Worm (Caenorhabditis elegans) whole organism, late embryonic: ENCODE results near the gene ccdc-47.

Experiments
- C08G9.2 ChIP-seq: sonication (generic microtip); optimal IDR thresholded peaks from 2 replicates; lab custom pipeline; 2016; ENCODE audit warnings: mild to moderate bottlenecking, missing genetic modification characterization, moderate library complexity, missing compliant biosample characterization
- C38D4.7 ChIP-seq: fragments of 200-800 bp; sonication (Bioruptor generic); optimal IDR thresholded peaks from 2 replicates; lab custom pipeline; 2018; ENCODE audit warnings: mild to moderate bottlenecking, missing genetic modification characterization, moderate library complexity, missing compliant biosample characterization
- F13H6.1 ChIP-seq: sonication (generic microtip); optimal IDR thresholded peaks from 2 replicates; lab custom pipeline; 2016; ENCODE audit warnings: missing genetic modification characterization, missing compliant biosample characterization
- K02D7.2 ChIP-seq: sonication (generic microtip); optimal IDR thresholded peaks from 2 replicates; lab custom pipeline; 2017; ENCODE audit warnings: mild to moderate bottlenecking, missing genetic modification characterization, missing compliant biosample characterization
- K09A11.1 ChIP-seq: sonication (generic microtip); optimal IDR thresholded peaks from 2 replicates; lab custom pipeline; 2017; ENCODE audit warnings: antibody characterized with exemption, mild to moderate bottlenecking, missing genetic modification characterization, missing compliant biosample characterization; ENCODE audit not compliant: insufficient read depth
- T23F11.4 ChIP-seq: fragments of 200-800 bp; sonication (Bioruptor generic); optimal IDR thresholded peaks from 2 replicates; lab custom pipeline; 2018; ENCODE audit warnings: mild to moderate bottlenecking, missing genetic modification characterization, missing compliant biosample characterization
- Y22D7AL.16 ChIP-seq: sonication (generic microtip); optimal IDR thresholded peaks from 2 replicates; lab custom pipeline; 2016; ENCODE audit warnings: missing genetic modification characterization, missing compliant biosample characterization
- ahr-1 ChIP-seq: sonication (generic microtip); optimal IDR thresholded peaks from 2 replicates; lab custom pipeline; 2016; ENCODE audit warnings: missing genetic modification characterization, missing compliant biosample characterization
- ama-1 ChIP-seq: fragments of 150-350 bp; optimal IDR thresholded peaks from 2 replicates; lab custom pipeline; 2014
- ceh-14 ChIP-seq: sonication (generic microtip); optimal IDR thresholded peaks from 2 replicates; lab custom pipeline; 2016; ENCODE audit warnings: missing genotype, missing genetic modification characterization, missing compliant biosample characterization
- ceh-18 ChIP-seq: sonication (generic microtip); optimal IDR thresholded peaks from 2 replicates; lab custom pipeline; 2016; ENCODE audit warnings: missing genetic modification characterization, missing compliant biosample characterization
- ceh-19 ChIP-seq: fragments of 200-800 bp; sonication (Bioruptor generic); optimal IDR thresholded peaks from 2 replicates; lab custom pipeline; 2018; ENCODE audit warnings: mild to moderate bottlenecking, missing genetic modification characterization, missing compliant biosample characterization
- ceh-2 ChIP-seq: sonication (generic microtip); optimal IDR thresholded peaks from 2 replicates; lab custom pipeline; 2016; ENCODE audit warnings: missing genotype, missing genetic modification characterization, missing compliant biosample characterization
- ceh-22 ChIP-seq: sonication (generic microtip); optimal IDR thresholded peaks from 2 replicates; lab custom pipeline; 2017; ENCODE audit warnings: missing biosample characterization, missing genetic modification characterization
- ceh-24 ChIP-seq: sonication (generic microtip); optimal IDR thresholded peaks from 2 replicates; lab custom pipeline; 2016; ENCODE audit warnings: mild to moderate bottlenecking, missing genetic modification characterization, missing compliant biosample characterization
- ceh-30 ChIP-seq: fragments of 150-350 bp; optimal IDR thresholded peaks from 2 replicates; lab custom pipeline; 2014; ENCODE audit warnings: missing biosample characterization, missing genetic modification characterization
- ceh-31 ChIP-seq: sonication (generic microtip); optimal IDR thresholded peaks from 2 replicates; lab custom pipeline; 2016; ENCODE audit warnings: missing genetic modification characterization, missing compliant biosample characterization
- ceh-45 ChIP-seq: fragments of 200-800 bp; sonication (Bioruptor generic); IDR thresholded peaks from 2 replicates; pipeline ENCODE4 v1.3.6; 2022; ENCODE audit warnings: missing genetic modification reagents, missing genetic modification characterization, missing compliant biosample characterization
- ceh-48 ChIP-seq: sonication (generic microtip); optimal IDR thresholded peaks from 2 replicates; lab custom pipeline; 2016; ENCODE audit warnings: missing genetic modification characterization, inconsistent platforms, missing compliant biosample characterization
- ceh-6 ChIP-seq: fragments of 200-800 bp; sonication (Bioruptor generic); optimal IDR thresholded peaks from 2 replicates; lab custom pipeline; 2018; ENCODE audit warnings: mild to moderate bottlenecking, missing genetic modification characterization, missing compliant biosample characterization
- che-1 ChIP-seq: sonication (generic microtip); optimal IDR thresholded peaks from 2 replicates; lab custom pipeline; 2016; ENCODE audit warnings: mild to moderate bottlenecking, missing genetic modification characterization, missing compliant biosample characterization
- dmd-4 ChIP-seq: sonication (generic microtip); optimal IDR thresholded peaks from 2 replicates; lab custom pipeline; 2016; ENCODE audit warnings: borderline replicate concordance, missing genetic modification characterization, missing compliant biosample characterization
- dve-1 ChIP-seq: sonication (generic microtip); optimal IDR thresholded peaks from 2 replicates; lab custom pipeline; 2017; ENCODE audit warnings: antibody characterized with exemption, mild to moderate bottlenecking, missing genetic modification characterization, missing compliant biosample characterization
- elt-4 ChIP-seq: sonication (generic microtip); optimal IDR thresholded peaks from 2 replicates; lab custom pipeline; 2016; ENCODE audit warnings: missing genetic modification characterization, missing compliant biosample characterization
- ets-4 ChIP-seq: sonication (generic microtip); optimal IDR thresholded peaks from 2 replicates; lab custom pipeline; 2016; ENCODE audit warnings: missing genetic modification characterization, missing compliant biosample characterization
- eyg-1 ChIP-seq: sonication (generic microtip); optimal IDR thresholded peaks from 2 replicates; lab custom pipeline; 2016; ENCODE audit warnings: missing genotype, missing genetic modification characterization, missing compliant biosample characterization
- fax-1 ChIP-seq: sonication (generic microtip); optimal IDR thresholded peaks from 2 replicates; lab custom pipeline; 2016; ENCODE audit warnings: missing genotype, missing genetic modification characterization, missing compliant biosample characterization
- fkh-10 ChIP-seq: fragments of 150-350 bp; optimal IDR thresholded peaks from 2 replicates; lab custom pipeline; 2014; ENCODE audit warnings: missing biosample characterization, missing genetic modification reagents, missing genetic modification characterization
- fkh-6 ChIP-seq: sonication (generic microtip); optimal IDR thresholded peaks from 2 replicates; lab custom pipeline; 2016; ENCODE audit warnings: missing genetic modification characterization, missing compliant biosample characterization
- gmeb-2 ChIP-seq: sonication (generic microtip); optimal IDR thresholded peaks from 2 replicates; lab custom pipeline; 2016; ENCODE audit warnings: missing genetic modification characterization, inconsistent platforms, missing compliant biosample characterization
- hlh-13 ChIP-seq: fragments of 200-800 bp; sonication (Bioruptor generic); optimal IDR thresholded peaks from 2 replicates; lab custom pipeline; 2018; ENCODE audit warnings: mild to moderate bottlenecking, missing genetic modification characterization, missing compliant biosample characterization
- hlh-30 ChIP-seq: sonication (generic microtip); optimal IDR thresholded peaks from 2 replicates; lab custom pipeline; 2017; ENCODE audit warnings: antibody characterized with exemption, missing genetic modification characterization, missing compliant biosample characterization; ENCODE audit not compliant: insufficient read depth
- hlh-6 ChIP-seq: sonication (generic microtip); optimal IDR thresholded peaks from 2 replicates; lab custom pipeline; 2016; ENCODE audit warnings: missing genotype, missing genetic modification characterization, missing compliant biosample characterization
- hlh-8 ChIP-seq: sonication (generic microtip); optimal IDR thresholded peaks from 2 replicates; lab custom pipeline; 2016; ENCODE audit warnings: missing genotype, missing genetic modification characterization, missing compliant biosample characterization
- lim-6 ChIP-seq: sonication (generic microtip); optimal IDR thresholded peaks from 2 replicates; lab custom pipeline; 2016; ENCODE audit warnings: missing genetic modification characterization, missing compliant biosample characterization
- lin-11 ChIP-seq: fragments of 200-800 bp; sonication (Bioruptor generic); optimal IDR thresholded peaks from 2 replicates; lab custom pipeline; 2018; ENCODE audit warnings: mild to moderate bottlenecking, missing genetic modification characterization, missing compliant biosample characterization
- madf-2 ChIP-seq: sonication (generic microtip); optimal IDR thresholded peaks from 2 replicates; lab custom pipeline; 2017; ENCODE audit warnings: missing genetic modification characterization, missing compliant biosample characterization
- odd-2 ChIP-seq: sonication (generic microtip); optimal IDR thresholded peaks from 2 replicates; lab custom pipeline; 2017; ENCODE audit warnings: antibody characterized with exemption, mild to moderate bottlenecking, missing genetic modification characterization, missing compliant biosample characterization
- pag-3 ChIP-seq: sonication (generic microtip); optimal IDR thresholded peaks from 2 replicates; lab custom pipeline; 2016; ENCODE audit warnings: missing compliant biosample characterization, missing genetic modification characterization, borderline replicate concordance
- pat-9 ChIP-seq: fragments of 200-800 bp; sonication (Bioruptor generic); optimal IDR thresholded peaks from 2 replicates; lab custom pipeline; 2018; ENCODE audit warnings: mild to moderate bottlenecking, missing genetic modification characterization, moderate library complexity, missing compliant biosample characterization
- pha-2 ChIP-seq: sonication (generic microtip); optimal IDR thresholded peaks from 2 replicates; lab custom pipeline; 2017; ENCODE audit warnings: mild to moderate bottlenecking, missing genetic modification characterization, missing compliant biosample characterization
- pha-4 ChIP-seq: fragments of 150-350 bp; optimal IDR thresholded peaks from 2 replicates; lab custom pipeline; 2018; ENCODE audit warnings: missing biosample characterization, missing genetic modification reagents, missing genetic modification characterization
- ref-2 ChIP-seq: sonication (generic microtip); optimal IDR thresholded peaks from 2 replicates; lab custom pipeline; 2016; ENCODE audit warnings: missing genetic modification characterization, missing compliant biosample characterization
- rnt-1 ChIP-seq: sonication (generic microtip); optimal IDR thresholded peaks from 2 replicates; lab custom pipeline; 2016; ENCODE audit warnings: missing genetic modification characterization, missing compliant biosample characterization
- sdc-2 ChIP-seq: sonication (generic microtip); optimal IDR thresholded peaks from 2 replicates; lab custom pipeline; 2016; ENCODE audit warnings: missing genotype, missing genetic modification characterization, missing compliant biosample characterization
- sox-2 ChIP-seq: fragments of 200-800 bp; sonication (Bioruptor generic); IDR thresholded peaks from 2 replicates; pipeline ENCODE4 v1.3.6; 2022; ENCODE audit warnings: missing genetic modification reagents, missing genetic modification characterization, missing compliant biosample characterization
- sox-4 ChIP-seq: sonication (generic microtip); optimal IDR thresholded peaks from 2 replicates; lab custom pipeline; 2017; ENCODE audit warnings: mild to moderate bottlenecking, missing genetic modification characterization, inconsistent platforms, missing compliant biosample characterization
- tbx-2 ChIP-seq: sonication (generic microtip); optimal IDR thresholded peaks from 2 replicates; lab custom pipeline; 2016; ENCODE audit warnings: missing genetic modification characterization, missing compliant biosample characterization
- tbx-7 ChIP-seq: sonication (generic microtip); optimal IDR thresholded peaks from 2 replicates; lab custom pipeline; 2016; ENCODE audit warnings: missing genotype, missing genetic modification characterization, missing compliant biosample characterization
- unc-3 ChIP-seq, 2 experiments: fragments of 200-800 bp in 1 of 2; sonication (Bioruptor generic) in 1 of 2; sonication (generic microtip) in 1 of 2; conservative IDR thresholded peaks in 1 of 2; optimal IDR thresholded peaks in 1 of 2; 2 replicates each; pipeline versions ENCODE4 v1.3.6 to Lab custom; 2016 to 2022; ENCODE audit warnings: missing compliant biosample characterization in 2 of 2, missing genetic modification characterization in 2 of 2, missing genetic modification reagents in 1 of 2
- unc-55 ChIP-seq: sonication (generic microtip); optimal IDR thresholded peaks from 2 replicates; lab custom pipeline; 2017; ENCODE audit warnings: missing biosample characterization, missing genetic modification reagents, missing genetic modification characterization
- unc-86 ChIP-seq: sonication (generic microtip); optimal IDR thresholded peaks from 2 replicates; lab custom pipeline; 2016; ENCODE audit warnings: missing genetic modification characterization, missing compliant biosample characterization

Gene ccdc-47

ce11 chrIII:3916624-3917023, at the start of gene ccdc-47:
Gene ccdc-47, plus strand, starts transcription at chrIII:3916967.
- no peak for TF ChIP-seq pag-3 (tag; lab: Kevin White, UChicago)
- peak; percentile 79 for TF ChIP-seq madf-2 (tag; lab: Kevin White, UChicago)
- peak; percentile 77 for TF ChIP-seq C38D4.7
- TF ChIP-seq ceh-48, result peak; percentile 84
- TF ChIP-seq K09A11.1, result peak; percentile 85
- TF ChIP-seq fkh-6, result peak; percentile 72
- TF ChIP-seq ceh-31 (tag; lab: Kevin White, UChicago), result peak; percentile 86
- no peak for TF ChIP-seq elt-4 (tag; lab: Kevin White, UChicago)
- TF ChIP-seq hlh-8 (tag; lab: Kevin White, UChicago), result peak; percentile 84
- peak; percentile 60 for TF ChIP-seq hlh-13 (GFP tag; lab: Kevin White, UChicago)
- peak; percentile 52 for TF ChIP-seq ceh-18
- TF ChIP-seq fkh-10, result no peak
- peak; percentile 44 for TF ChIP-seq sox-2 (GFP tag; lab: Robert Waterston, UW)
- no peak for TF ChIP-seq lim-6 (tag; lab: Kevin White, UChicago)
- TF ChIP-seq ceh-6 (GFP tag; lab: Kevin White, UChicago), result peak; percentile 79
- peak; percentile 73; the same call in 1 of the 2 replicates for TF ChIP-seq ceh-45 (GFP tag; lab: Robert Waterston, UW)
- TF ChIP-seq gmeb-2, result peak; percentile 82
- TF ChIP-seq ceh-22 (tag; lab: Kevin White, UChicago), result no peak
- no peak for TF ChIP-seq pha-4 (tag; lab: Kevin White, UChicago)
- TF ChIP-seq eyg-1 (tag; lab: Kevin White, UChicago), result peak; percentile 48
- TF ChIP-seq ceh-2 (tag; lab: Kevin White, UChicago), result peak; percentile 81
- peak; percentile 86 for TF ChIP-seq ref-2 (tag; lab: Kevin White, UChicago)
- TF ChIP-seq sox-4 (tag; lab: Kevin White, UChicago), result peak; percentile 81
- peak; percentile 47 for TF ChIP-seq dve-1 (tag; lab: Kevin White, UChicago)
- peak; percentile 89 for TF ChIP-seq pat-9 (tag; lab: Kevin White, UChicago)
- no peak for TF ChIP-seq ets-4 (tag; lab: Kevin White, UChicago)
- TF ChIP-seq pha-2 (tag; lab: Kevin White, UChicago), result peak; percentile 77
- TF ChIP-seq K02D7.2 (tag; lab: Kevin White, UChicago), result peak; percentile 61
- no peak for TF ChIP-seq unc-55 (GFP tag; lab: Kevin White, UChicago)
- TF ChIP-seq hlh-30, result no peak
- TF ChIP-seq ceh-24 (tag; lab: Kevin White, UChicago), result peak; percentile 26
- TF ChIP-seq che-1, result peak; percentile 72
- peak; percentile 76 for TF ChIP-seq fax-1
- TF ChIP-seq ahr-1 (tag; lab: Kevin White, UChicago), result peak; percentile 71
- peak; percentile 91 for TF ChIP-seq ceh-14 (tag; lab: Kevin White, UChicago)
- TF ChIP-seq sdc-2 (tag; lab: Kevin White, UChicago), result peak; percentile 39
- peak; percentile 56 for TF ChIP-seq Y22D7AL.16 (tag; lab: Kevin White, UChicago)
- TF ChIP-seq ama-1, result no peak
- TF ChIP-seq dmd-4 (tag; lab: Kevin White, UChicago), result peak; percentile 43
- peak; percentile 83 for TF ChIP-seq odd-2
- peak; percentile 87 for TF ChIP-seq ceh-19
- peak; percentile 91 for TF ChIP-seq hlh-6 (tag; lab: Kevin White, UChicago)
- TF ChIP-seq C08G9.2 (tag; lab: Kevin White, UChicago), result peak; percentile 71
- peak; percentile 87 for TF ChIP-seq unc-86 (tag; lab: Kevin White, UChicago)
- TF ChIP-seq tbx-2, result peak; percentile 88
- peak; percentile 39 for TF ChIP-seq tbx-7 (tag; lab: Kevin White, UChicago)
- TF ChIP-seq T23F11.4, result peak; percentile 66
- peak; percentile 55 for TF ChIP-seq lin-11
- TF ChIP-seq unc-3 (GFP tag; conservative IDR thresholded peaks at IDR 0.05; lab: Robert Waterston, UW), result peak; percentile 66
- TF ChIP-seq unc-3 (tag; optimal IDR thresholded peaks at IDR 0.05; lab: Kevin White, UChicago), result peak; percentile 81
- peak; percentile 79 for TF ChIP-seq F13H6.1 (tag; lab: Kevin White, UChicago)
- no peak for TF ChIP-seq ceh-30
- TF ChIP-seq rnt-1 (tag; lab: Kevin White, UChicago), result peak; percentile 86
